Worm (Caenorhabditis elegans): Measurements from ENCODE around the gene xdh-1.

DNA sequence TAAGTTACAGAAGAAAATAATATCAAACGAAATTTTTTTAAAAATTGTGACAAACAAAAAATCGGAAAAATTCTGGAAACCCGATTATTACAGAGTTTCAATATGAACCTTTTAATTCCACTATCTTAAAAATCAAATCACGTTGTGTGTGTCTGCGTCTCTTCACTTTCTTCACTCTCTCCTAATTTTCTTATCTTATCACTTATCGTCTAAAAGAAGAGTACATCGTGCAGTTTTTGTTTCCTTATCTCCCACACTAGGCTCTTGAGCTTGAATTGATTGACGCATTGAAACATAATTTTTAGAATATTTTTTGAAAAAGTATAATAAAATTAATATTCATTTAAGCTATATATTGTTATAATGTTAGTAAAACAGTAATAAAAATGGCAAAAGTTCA, 1.5 kb upstream of the xdh-1 start:
- TF ChIP-seq nhr-11 (tag; optimal IDR thresholded peaks at IDR 0.05) (no peak), dve-1 (tag; optimal IDR thresholded peaks at IDR 0.05) (no peak)
